Fruit fly (Drosophila melanogaster): ENCODE data around the gene CG31869.

The CG31869 gene

dm6 chr2L:10769708-10770107 lies 31.2 kb downstream of the CG31869 start, which contains the start of gene CG6724 (continued):
- TF ChIP-seq pb (GFP tag; optimal IDR thresholded peaks at IDR 0.05) (no peak), CG16779 (GFP tag; IDR thresholded peaks at IDR 0.05) (no peak), CG7987 (GFP tag; optimal IDR thresholded peaks at IDR 0.05) (no peak), CG17328 (GFP tag; IDR thresholded peaks at IDR 0.05) (no peak), CG10321 (GFP tag; IDR thresholded peaks at IDR 0.05) (no peak), nom (GFP tag; optimal IDR thresholded peaks at IDR 0.05) (no peak), hb (GFP tag; IDR thresholded peaks at IDR 0.05; ENCODE audit: partially characterized antibody) (no peak; the same call in 2 of the 3 replicates), tio (GFP tag; optimal IDR thresholded peaks at IDR 0.05) (no peak), Dek (tag; optimal IDR thresholded peaks at IDR 0.05) (no peak), Sox102F (GFP tag; optimal IDR thresholded peaks at IDR 0.05) (no peak), CG42726 (GFP tag; IDR thresholded peaks at IDR 0.05; ENCODE audit: partially characterized antibody) (peak; percentile 73; the same call in 1 of the 2 replicates), ash1 (GFP tag; optimal IDR thresholded peaks at IDR 0.05) (no peak), bigmax (GFP tag; optimal IDR thresholded peaks at IDR 0.05) (no peak), tna (GFP tag; IDR thresholded peaks at IDR 0.05; ENCODE audit: partially characterized antibody) (peak; percentile 74), Eip74EF (GFP tag; optimal IDR thresholded peaks at IDR 0.05) (no peak), eyg (GFP tag; optimal IDR thresholded peaks at IDR 0.05) (no peak), Meics (GFP tag; optimal IDR thresholded peaks at IDR 0.05) (no peak), odd (GFP tag; optimal IDR thresholded peaks at IDR 0.05) (no peak), cwo (GFP tag; optimal IDR thresholded peaks at IDR 0.05) (no peak), CG13775 (GFP tag; optimal IDR thresholded peaks at IDR 0.05) (no peak), CG18619 (GFP tag; optimal IDR thresholded peaks at IDR 0.05) (no peak), her (GFP tag; optimal IDR thresholded peaks at IDR 0.05) (no peak), CG6175 (GFP tag; IDR thresholded peaks at IDR 0.05) (no peak), CG34422 (GFP tag; IDR thresholded peaks at IDR 0.05) (peak; percentile 14; the same call in 1 of the 3 replicates), cg (GFP tag; optimal IDR thresholded peaks at IDR 0.05) (no peak), HmgZ (tag; optimal IDR thresholded peaks at IDR 0.05) (peak; percentile 53), sqz (GFP tag; optimal IDR thresholded peaks at IDR 0.05) (no peak), Ets65A (GFP tag) (no peak), CG13123 (GFP tag; optimal IDR thresholded peaks at IDR 0.05) (no peak), bbx (GFP tag; IDR thresholded peaks at IDR 0.05; ENCODE audit: partially characterized antibody) (peak; percentile 88), en (GFP tag; optimal IDR thresholded peaks at IDR 0.05) (no peak), schlank (tag; optimal IDR thresholded peaks at IDR 0.05) (no peak), CG10543 (GFP tag; optimal IDR thresholded peaks at IDR 0.05) (no peak), danr (GFP tag; IDR thresholded peaks at IDR 0.05) (no peak), CG17568 (GFP tag; optimal IDR thresholded peaks at IDR 0.05) (no peak), fu2 (GFP tag; optimal IDR thresholded peaks at IDR 0.05) (no peak), CoRest (tag; optimal IDR thresholded peaks at IDR 0.05) (peak; percentile 4), chinmo (GFP tag; IDR thresholded peaks at IDR 0.05; ENCODE audit: partially characterized antibody) (0 out of 4 replicates have a peak, but pooled peaks have one; percentile 51), sug (tag; optimal IDR thresholded peaks at IDR 0.05) (no peak), Gug (GFP tag; IDR thresholded peaks at IDR 0.05) (no peak), Abd-B (GFP tag; optimal IDR thresholded peaks at IDR 0.05) (no peak), Optix (GFP tag; IDR thresholded peaks at IDR 0.05) (no peak), CG11723 (GFP tag; optimal IDR thresholded peaks at IDR 0.05) (no peak), CG18764 (GFP tag; optimal IDR thresholded peaks at IDR 0.05) (no peak), NC2β (GFP tag; optimal IDR thresholded peaks at IDR 0.05) (no peak), abd-A (tag; optimal IDR thresholded peaks at IDR 0.05) (no peak), Blimp-1 (GFP tag; optimal IDR thresholded peaks at IDR 0.05) (no peak), CG9817 (tag; optimal IDR thresholded peaks at IDR 0.05) (no peak), tx (GFP tag; optimal IDR thresholded peaks at IDR 0.05) (no peak), Dll (GFP tag; IDR thresholded peaks at IDR 0.05; ENCODE audit: partially characterized antibody) (peak; percentile 69; the same call in 3 of the 4 replicates)
